Fruit fly (Drosophila melanogaster) whole organism: ENCODE data around the gene nAChRalpha5.

Experiments
- CG8478 ChIP-seq: fragments of >200 bp; optimal IDR thresholded peaks from 2 replicates; lab custom pipeline; 2018; ENCODE audit warnings: inconsistent platforms
- Dll ChIP-seq: fragments of >200 bp; optimal IDR thresholded peaks from 2 replicates; lab custom pipeline; 2017
- EcR ChIP-seq, 2 experiments: fragments of >200 bp; optimal IDR thresholded peaks; 2 replicates each; lab custom pipeline; 2017; ENCODE audit warnings: missing biosample characterization in 2 of 2, missing genetic modification characterization in 2 of 2, missing genetic modification reagents in 2 of 2
- pan ChIP-seq: fragments of >200 bp; optimal IDR thresholded peaks from 2 replicates; lab custom pipeline; 2017
- psq ChIP-seq: fragments of >200 bp; optimal IDR thresholded peaks from 2 replicates; lab custom pipeline; 2017
- usp ChIP-seq: fragments of >200 bp; optimal IDR thresholded peaks from 2 replicates; lab custom pipeline; 2017; ENCODE audit warnings: missing biosample characterization, missing genetic modification characterization, mixed read lengths

nAChRalpha5 gene

DNA sequence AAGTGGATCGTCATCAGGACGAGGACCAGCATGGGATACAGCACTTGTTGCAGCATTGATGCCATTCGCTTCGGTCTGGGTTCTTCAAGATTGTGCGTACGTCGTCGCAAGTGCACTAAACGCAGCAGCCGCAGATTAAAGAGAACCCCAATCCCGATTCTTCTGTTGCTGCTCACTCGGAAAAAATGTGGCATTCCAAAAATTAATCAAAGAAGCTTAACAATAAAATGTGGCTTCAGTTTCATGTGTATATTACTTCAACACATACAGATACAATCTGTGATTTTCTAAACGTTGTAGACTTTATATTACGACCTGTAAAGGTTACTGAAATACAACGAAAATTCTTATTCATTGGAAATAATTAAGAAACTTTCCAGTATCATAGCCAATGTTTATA lies 19.9 kb upstream of the nAChRalpha5 start, which contains the start of gene NimC3:
TSS of gene NimC3 (minus strand) at position 101 of the 400 bp plus-strand sequence.
- TF ChIP-seq EcR (GFP tag; optimal IDR thresholded peaks at IDR 0.05; lab: Kevin White, UChicago) = no peak
- TF ChIP-seq usp (GFP tag; lab: Kevin White, UChicago) = no peak
- TF ChIP-seq psq (lab: Kevin White, UChicago) = no peak
- no peak for TF ChIP-seq pan (lab: Kevin White, UChicago)
- no peak for TF ChIP-seq CG8478 (lab: Kevin White, UChicago)
- TF ChIP-seq Dll (lab: Kevin White, UChicago) = no peak

DNA sequence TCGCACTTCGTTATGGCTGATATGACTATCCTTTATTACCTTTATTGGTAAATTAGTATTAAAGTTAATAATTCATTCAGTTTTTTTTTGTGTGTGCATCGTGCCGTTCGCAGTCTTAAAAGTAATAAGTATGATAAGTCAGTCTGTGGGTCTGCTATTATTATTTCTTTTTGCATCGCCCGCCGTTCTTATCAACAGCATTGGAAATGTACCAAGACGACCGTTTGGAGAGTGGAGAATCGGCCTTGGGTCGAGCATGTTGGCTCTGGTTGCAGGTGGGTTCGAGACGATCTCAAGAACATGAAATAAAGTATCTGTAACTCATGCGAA lies 19.5 kb upstream of the nAChRalpha5 start:
- no peak for TF ChIP-seq psq (lab: Kevin White, UChicago)
- no peak for TF ChIP-seq usp (GFP tag; lab: Kevin White, UChicago)
- no peak for TF ChIP-seq pan (lab: Kevin White, UChicago)
- peak; percentile 24 for TF ChIP-seq CG8478 (lab: Kevin White, UChicago)
- no peak for TF ChIP-seq Dll (lab: Kevin White, UChicago)

DNA sequence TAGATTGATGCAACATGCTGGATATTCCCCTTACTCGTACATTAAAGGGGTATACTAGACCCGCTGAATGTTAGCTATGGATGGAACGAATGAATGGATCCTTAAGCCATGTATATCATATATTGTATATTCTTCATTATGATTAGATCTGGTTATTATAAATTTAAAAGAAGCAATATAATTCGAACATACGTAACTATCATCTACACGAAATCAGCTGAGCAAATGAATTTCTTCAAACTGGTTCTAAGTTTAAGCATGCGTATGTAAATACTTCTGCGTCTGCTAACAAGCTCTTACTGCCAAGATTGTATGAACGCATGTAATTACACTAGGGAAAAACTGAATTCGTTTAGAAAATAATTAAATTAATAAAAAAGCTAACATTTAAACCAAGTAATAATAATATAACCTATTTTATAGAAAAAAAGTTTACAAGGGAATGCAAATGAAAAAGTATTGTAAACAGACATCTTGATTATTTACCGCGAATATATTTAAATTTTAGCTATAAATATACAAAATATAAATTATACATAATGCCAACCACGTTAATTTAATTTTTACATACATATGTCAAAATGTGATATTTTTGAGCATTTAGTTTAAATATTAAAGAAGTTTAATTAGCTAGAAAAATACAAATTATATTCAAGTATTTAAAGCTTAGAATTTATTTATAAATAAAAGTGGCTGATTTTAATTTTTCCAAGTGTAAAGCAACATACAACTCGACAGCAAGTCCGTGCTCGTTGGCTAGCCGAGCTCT lies 18.9 kb upstream of the nAChRalpha5 start:
- TF ChIP-seq pan (lab: Kevin White, UChicago) (peak; percentile 72), usp (GFP tag; lab: Kevin White, UChicago) (no peak)

DNA sequence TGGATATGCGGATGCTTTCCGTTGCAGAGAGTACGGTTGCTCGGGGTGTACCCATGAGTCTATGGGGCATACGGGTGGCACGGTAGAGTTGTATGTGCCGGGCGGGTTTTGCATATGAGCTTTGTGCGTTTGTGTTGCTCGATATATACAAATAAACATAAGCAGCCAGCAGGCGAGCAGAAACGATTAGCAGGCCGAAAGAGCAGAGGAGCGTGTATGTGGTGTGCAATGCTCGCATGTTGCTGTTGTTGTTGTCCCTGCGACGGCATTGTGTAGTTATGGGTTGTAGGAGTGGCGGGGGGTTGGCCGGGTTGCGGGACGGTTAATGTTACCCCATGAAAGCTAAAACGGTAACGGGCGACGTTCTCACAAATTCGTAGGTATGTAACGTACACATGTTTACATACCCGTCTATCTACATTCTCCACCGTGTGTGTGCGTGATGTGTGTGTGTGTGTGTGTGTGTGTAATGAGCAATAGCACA lies 18.3 kb upstream of the nAChRalpha5 start:
- TF ChIP-seq CG8478 (lab: Kevin White, UChicago) (no peak), pan (lab: Kevin White, UChicago) (no peak), EcR (GFP tag; optimal IDR thresholded peaks at IDR 0.05; lab: Kevin White, UChicago) (no peak), psq (lab: Kevin White, UChicago) (no peak), Dll (lab: Kevin White, UChicago) (no peak), usp (GFP tag; lab: Kevin White, UChicago) (no peak)

DNA sequence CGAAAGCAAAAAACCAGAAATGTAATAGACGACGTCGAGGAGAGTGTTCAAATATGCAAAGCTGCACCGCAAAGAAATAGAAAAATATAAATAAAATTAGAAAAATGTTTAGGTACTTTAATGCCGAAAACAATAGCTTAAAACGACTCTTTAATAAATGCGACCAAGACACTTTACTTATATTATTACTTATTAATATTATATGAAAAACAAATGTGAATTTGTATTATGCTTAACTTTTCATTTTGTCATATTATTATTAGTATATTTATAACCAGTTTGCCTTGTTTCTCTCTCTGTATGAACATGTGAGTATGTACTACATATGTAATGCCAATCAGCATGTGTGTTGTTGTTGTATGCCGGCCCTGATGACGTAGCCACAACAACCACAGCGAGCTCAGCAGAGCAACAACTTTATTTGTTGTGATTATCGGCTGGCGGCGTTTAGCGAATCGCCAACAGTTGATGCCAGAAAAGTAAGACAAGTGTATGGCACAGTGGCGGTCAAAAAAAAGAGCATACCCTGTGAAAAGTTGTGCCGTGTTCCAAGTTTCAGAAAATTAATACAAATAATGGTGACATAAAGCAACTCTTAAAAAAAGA lies 17.7 kb upstream of the nAChRalpha5 start:
- no peak for TF ChIP-seq EcR (GFP tag; optimal IDR thresholded peaks at IDR 0.05; lab: Kevin White, UChicago)
- TF ChIP-seq psq (lab: Kevin White, UChicago) = no peak
- no peak for TF ChIP-seq usp (GFP tag; lab: Kevin White, UChicago)
- TF ChIP-seq CG8478 (lab: Kevin White, UChicago) = no peak
- no peak for TF ChIP-seq Dll (lab: Kevin White, UChicago)
- TF ChIP-seq pan (lab: Kevin White, UChicago) = no peak

DNA sequence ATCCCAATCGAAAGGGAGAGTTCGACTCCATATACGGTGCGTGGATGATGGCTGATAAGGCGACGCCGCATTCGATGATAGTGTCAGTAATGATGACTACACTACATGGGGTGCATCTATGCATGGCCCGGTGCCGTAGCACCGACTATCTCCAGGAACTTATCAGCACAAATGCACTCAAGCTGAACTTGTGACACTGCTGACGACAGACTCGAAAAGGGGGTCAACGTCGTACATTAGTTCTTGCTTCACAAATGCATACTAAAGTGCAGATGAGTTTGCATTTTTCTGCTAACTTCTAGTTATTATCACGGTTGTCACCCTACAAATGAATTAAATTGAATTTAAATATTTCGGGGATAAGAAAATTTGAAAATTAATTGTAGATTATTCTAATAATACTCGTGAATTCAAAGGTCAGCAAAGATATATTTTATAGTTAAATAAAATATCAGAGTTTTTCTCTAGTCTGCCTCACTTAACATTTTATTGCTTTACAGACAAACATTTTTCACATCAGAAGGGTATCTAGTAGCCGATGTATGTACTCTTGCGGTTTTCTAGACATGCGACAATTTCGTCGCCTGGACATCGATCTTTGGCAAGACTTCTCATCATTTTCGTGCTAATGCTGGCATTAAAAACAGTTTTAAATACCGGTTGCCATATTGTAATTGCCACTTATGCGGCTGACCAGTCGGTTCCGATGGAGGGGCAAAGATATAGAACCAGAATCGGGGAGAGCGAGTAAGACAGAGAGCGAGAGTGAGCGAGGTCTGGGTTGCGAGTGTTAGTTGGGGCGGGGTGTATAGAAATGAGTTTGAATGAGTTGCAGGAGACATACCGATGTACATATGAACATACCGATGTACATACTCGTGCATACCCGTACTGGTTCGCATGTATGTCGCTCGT lies 16.6 kb upstream of the nAChRalpha5 start:
- TF ChIP-seq CG8478 (lab: Kevin White, UChicago) = no peak
- no peak for TF ChIP-seq EcR (GFP tag; optimal IDR thresholded peaks at IDR 0.05; lab: Kevin White, UChicago)
- no peak for TF ChIP-seq usp (GFP tag; lab: Kevin White, UChicago)
- no peak for TF ChIP-seq Dll (lab: Kevin White, UChicago)
- TF ChIP-seq psq (lab: Kevin White, UChicago) = no peak
- TF ChIP-seq pan (lab: Kevin White, UChicago) = no peak

DNA sequence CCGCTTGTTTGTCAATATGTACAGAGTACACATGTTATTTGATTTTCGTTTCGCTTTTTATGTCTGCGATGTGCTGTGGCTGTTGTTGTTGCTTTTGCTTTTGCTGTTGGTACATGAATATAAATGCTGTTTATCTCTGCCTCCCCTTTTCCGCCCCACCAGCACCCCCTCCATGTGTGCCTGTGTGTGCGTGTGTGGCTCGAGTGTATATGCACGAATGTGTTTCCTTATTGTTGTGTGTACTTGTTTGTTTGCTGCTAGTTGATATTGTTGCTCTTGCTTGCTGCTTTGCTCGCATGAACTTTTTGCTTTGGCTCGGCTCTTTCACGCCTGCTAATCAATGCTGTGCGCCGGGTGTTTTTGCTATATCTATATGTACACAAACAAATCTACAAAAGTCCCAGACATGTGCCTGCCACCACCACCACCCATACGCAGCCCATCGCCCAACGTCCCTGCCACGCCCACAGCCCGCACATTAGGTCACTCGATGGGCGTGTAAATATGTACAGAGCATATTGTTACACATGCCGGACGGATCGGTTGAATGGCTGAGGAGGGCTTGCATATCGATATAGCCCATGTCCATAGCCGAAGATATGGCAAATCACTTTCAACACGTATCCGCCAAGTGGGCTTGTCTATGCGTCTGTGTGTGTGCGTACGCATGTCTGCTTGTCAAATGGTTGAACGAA lies 15.8 kb upstream of the nAChRalpha5 start:
- no peak for TF ChIP-seq Dll (lab: Kevin White, UChicago)
- TF ChIP-seq pan (lab: Kevin White, UChicago) = no peak
- TF ChIP-seq EcR (GFP tag; optimal IDR thresholded peaks at IDR 0.05; lab: Kevin White, UChicago) = no peak
- no peak for TF ChIP-seq usp (GFP tag; lab: Kevin White, UChicago)
- no peak for TF ChIP-seq psq (lab: Kevin White, UChicago)
- no peak for TF ChIP-seq CG8478 (lab: Kevin White, UChicago)

DNA sequence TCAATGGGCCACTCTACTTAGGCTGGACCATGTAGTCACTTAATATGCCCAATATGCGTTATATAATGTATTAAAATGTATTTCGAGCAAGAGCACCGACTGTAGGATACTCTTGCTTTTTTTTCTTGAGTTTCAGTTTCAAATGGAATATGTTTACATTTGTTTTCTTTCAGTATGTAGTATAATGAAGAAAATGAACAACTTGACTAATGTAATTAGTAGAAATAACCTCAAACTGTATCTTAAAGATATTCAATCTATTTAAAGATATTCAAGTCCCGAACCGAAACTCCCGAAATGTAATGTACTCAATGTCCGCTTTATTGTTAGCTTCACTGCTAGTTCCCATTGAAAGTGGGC lies 15.2 kb upstream of the nAChRalpha5 start:
- TF ChIP-seq pan (lab: Kevin White, UChicago) (no peak), CG8478 (lab: Kevin White, UChicago) (no peak), usp (GFP tag; lab: Kevin White, UChicago) (no peak), EcR (GFP tag; optimal IDR thresholded peaks at IDR 0.05; lab: Kevin White, UChicago) (no peak), Dll (lab: Kevin White, UChicago) (no peak), psq (lab: Kevin White, UChicago) (no peak)

DNA sequence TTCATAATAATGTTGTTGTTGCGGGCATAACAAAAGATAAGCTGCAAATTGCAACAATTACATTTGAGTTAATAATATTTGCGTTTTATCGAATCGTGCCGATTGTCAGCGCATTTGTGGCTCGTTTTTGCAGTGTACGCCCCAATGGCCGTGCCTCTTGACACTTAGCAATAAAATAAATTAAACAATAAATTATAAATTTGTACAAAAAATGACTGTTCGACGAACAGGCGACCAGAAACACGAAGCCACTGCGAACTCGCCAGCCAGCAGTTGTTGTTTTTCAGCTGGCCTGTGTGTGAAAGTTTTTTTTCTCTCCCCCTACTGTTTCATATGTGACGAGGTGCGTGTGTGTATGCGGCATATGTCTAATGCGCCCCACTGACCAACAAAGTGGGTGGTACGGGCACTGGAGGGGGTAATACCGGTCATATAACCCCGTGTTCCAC lies 14.5 kb upstream of the nAChRalpha5 start:
- TF ChIP-seq pan (lab: Kevin White, UChicago) = no peak
- no peak for TF ChIP-seq CG8478 (lab: Kevin White, UChicago)
- TF ChIP-seq psq (lab: Kevin White, UChicago) = no peak
- TF ChIP-seq EcR (GFP tag; optimal IDR thresholded peaks at IDR 0.05; lab: Kevin White, UChicago) = no peak
- TF ChIP-seq usp (GFP tag; lab: Kevin White, UChicago) = no peak
- TF ChIP-seq Dll (lab: Kevin White, UChicago) = no peak

DNA sequence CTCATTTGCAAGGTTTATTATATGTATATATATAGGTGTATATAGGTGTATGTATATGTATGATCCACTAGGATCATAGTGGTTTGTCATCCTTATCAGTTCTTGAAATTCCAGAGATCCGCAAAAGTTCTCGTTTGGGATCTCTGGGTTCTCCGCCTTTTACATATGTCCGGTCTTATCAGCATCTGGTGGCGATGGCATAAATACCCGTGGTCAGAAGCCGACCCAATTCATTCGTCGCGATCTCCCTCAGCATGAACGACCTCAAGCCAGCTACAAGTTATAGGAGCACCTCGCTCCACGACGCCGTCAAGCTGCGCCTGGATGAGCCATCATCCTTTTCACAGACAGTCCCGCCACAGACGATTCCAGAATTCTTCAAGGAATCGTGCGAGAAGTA lies 13.2 kb upstream of the nAChRalpha5 start, which contains the start of gene hll:
TSS of gene hll (plus strand) at position 224 of the 400 bp plus-strand sequence.
- TF ChIP-seq EcR (GFP tag; optimal IDR thresholded peaks at IDR 0.05; lab: Kevin White, UChicago) (no peak), psq (lab: Kevin White, UChicago) (no peak), Dll (lab: Kevin White, UChicago) (no peak), usp (GFP tag; lab: Kevin White, UChicago) (no peak), pan (lab: Kevin White, UChicago) (no peak), CG8478 (lab: Kevin White, UChicago) (no peak)
